Fruit fly (Drosophila melanogaster): Measurements from ENCODE around the gene CG2680.

Gene CG2680

DNA sequence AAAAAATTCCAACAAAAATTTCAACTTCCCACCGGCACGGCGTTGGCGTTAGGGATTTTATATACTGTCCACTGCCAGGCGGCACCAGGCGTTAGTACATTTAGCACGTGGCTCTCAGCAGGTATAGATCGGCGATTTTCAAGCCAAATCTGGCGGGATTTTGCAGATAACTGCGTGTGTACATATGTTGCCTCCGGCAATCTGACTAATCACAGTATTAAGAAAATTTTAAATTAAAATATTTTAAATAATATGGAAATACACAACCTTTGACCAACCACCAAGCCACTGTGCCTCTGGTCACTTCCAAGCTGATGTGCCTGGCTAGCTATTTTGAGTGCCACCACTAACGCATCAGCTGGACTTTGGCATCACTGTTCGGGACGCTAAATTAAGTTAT lies 24.9 kb upstream of the CG2680 start, which contains the start of the genes ttm50 and CG2712:
Gene ttm50 (minus strand): TSS at position 64 of the 400 bp plus-strand sequence.
Gene CG2712 (plus strand): TSS at position 343 of the 400 bp plus-strand sequence.
- no peak for TF ChIP-seq Rel (GFP tag; optimal IDR thresholded peaks at IDR 0.05)
- TF ChIP-seq Rel (tag; optimal IDR thresholded peaks at IDR 0.05): no peak
- no peak for TF ChIP-seq Dif (GFP tag; optimal IDR thresholded peaks at IDR 0.05; ENCODE audit: partially characterized antibody)
- no peak for TF ChIP-seq CG32264 (GFP tag; optimal IDR thresholded peaks at IDR 0.05)
- TF ChIP-seq woc (GFP tag; optimal IDR thresholded peaks at IDR 0.05): peak; percentile 78
- TF ChIP-seq Hr83 (GFP tag; optimal IDR thresholded peaks at IDR 0.05; ENCODE audit: poor library complexity, severe bottlenecking): no peak
- peak; percentile 46 for TF ChIP-seq sv (GFP tag; optimal IDR thresholded peaks at IDR 0.05)
- TF ChIP-seq Abd-B (GFP tag; optimal IDR thresholded peaks at IDR 0.05): no peak
- TF ChIP-seq lola (GFP tag; optimal IDR thresholded peaks at IDR 0.05): no peak
- no peak for TF ChIP-seq rgr (GFP tag; optimal IDR thresholded peaks at IDR 0.05)
- no peak for TF ChIP-seq dmrt93B (GFP tag; optimal IDR thresholded peaks at IDR 0.05)
- no peak for TF ChIP-seq fru (GFP tag; optimal IDR thresholded peaks at IDR 0.05)
- no peak for TF ChIP-seq pan (optimal IDR thresholded peaks at IDR 0.05)
- no peak for TF ChIP-seq Hr78 (GFP tag; optimal IDR thresholded peaks at IDR 0.05)
- no peak for TF ChIP-seq CrebA (GFP tag; optimal IDR thresholded peaks at IDR 0.05; ENCODE audit: borderline replicate concordance)
- no peak for TF ChIP-seq dsf (GFP tag; optimal IDR thresholded peaks at IDR 0.05; ENCODE audit: borderline replicate concordance)
- no peak for TF ChIP-seq Dfd (GFP tag; optimal IDR thresholded peaks at IDR 0.05)
- no peak for TF ChIP-seq dl (GFP tag; optimal IDR thresholded peaks at IDR 0.05; ENCODE audit: insufficient read depth in 1 of 2, partially characterized antibody in 2 of 2)
- TF ChIP-seq Sp1 (GFP tag; optimal IDR thresholded peaks at IDR 0.05): peak; percentile 65
- TF ChIP-seq tai (GFP tag; optimal IDR thresholded peaks at IDR 0.05): no peak
- TF ChIP-seq N (GFP tag; optimal IDR thresholded peaks at IDR 0.05): no peak
- no peak for TF ChIP-seq GATAd (GFP tag; optimal IDR thresholded peaks at IDR 0.05)
- no peak for TF ChIP-seq jim (GFP tag; optimal IDR thresholded peaks at IDR 0.05)
- TF ChIP-seq Myc (optimal IDR thresholded peaks at IDR 0.05): peak; percentile 99
- no peak for TF ChIP-seq h (GFP tag; optimal IDR thresholded peaks at IDR 0.05)
- TF ChIP-seq Hnf4 (GFP tag; optimal IDR thresholded peaks at IDR 0.05): no peak
- TF ChIP-seq ey (GFP tag; optimal IDR thresholded peaks at IDR 0.05): peak; percentile 17
- TF ChIP-seq sage (GFP tag; optimal IDR thresholded peaks at IDR 0.05): no peak
- peak; percentile 79 for TF ChIP-seq HLH106 (tag; optimal IDR thresholded peaks at IDR 0.05)
- TF ChIP-seq Mio (GFP tag; optimal IDR thresholded peaks at IDR 0.05): no peak
- no peak for TF ChIP-seq usp (GFP tag; optimal IDR thresholded peaks at IDR 0.05)
- TF ChIP-seq OdsH (GFP tag; optimal IDR thresholded peaks at IDR 0.05): peak; percentile 12
- TF ChIP-seq Vsx2 (GFP tag; optimal IDR thresholded peaks at IDR 0.05; ENCODE audit: partially characterized antibody): no peak
- peak; percentile 22 for TF ChIP-seq psq (GFP tag; optimal IDR thresholded peaks at IDR 0.05)
- no peak for TF ChIP-seq foxo (GFP tag; optimal IDR thresholded peaks at IDR 0.05)
- no peak for TF ChIP-seq Jra (GFP tag; optimal IDR thresholded peaks at IDR 0.05)
- TF ChIP-seq brk (GFP tag; optimal IDR thresholded peaks at IDR 0.05): no peak
- peak; percentile 65 for TF ChIP-seq CG9705 (GFP tag; optimal IDR thresholded peaks at IDR 0.05)
- no peak for TF ChIP-seq br (GFP tag; optimal IDR thresholded peaks at IDR 0.05)

DNA sequence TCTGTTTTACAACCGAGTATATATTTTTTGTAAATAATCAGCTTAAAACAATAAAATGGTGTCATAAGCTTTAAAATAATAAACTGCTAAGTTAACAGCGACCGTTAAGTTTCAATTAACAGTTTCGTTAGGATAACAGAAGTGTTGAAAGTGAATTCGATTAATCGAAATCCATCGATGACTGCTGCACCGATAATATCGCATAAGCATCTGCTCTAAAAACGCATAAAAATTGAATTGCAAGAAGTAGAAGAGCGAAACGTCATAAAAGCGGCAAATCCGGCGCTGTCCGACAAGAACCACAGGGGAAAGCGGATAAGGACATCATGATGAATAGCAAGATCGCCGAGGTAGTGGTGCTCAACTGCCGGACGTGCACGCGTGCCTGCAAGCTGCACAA lies 20.3 kb upstream of the CG2680 start, which contains the start of gene dwg:
Gene dwg (plus strand): TSS at position 193 of the 400 bp plus-strand sequence.
- no peak for TF ChIP-seq CG32264 (GFP tag; optimal IDR thresholded peaks at IDR 0.05)
- no peak for TF ChIP-seq GATAd (GFP tag; optimal IDR thresholded peaks at IDR 0.05)
- TF ChIP-seq ey (GFP tag; optimal IDR thresholded peaks at IDR 0.05): no peak
- TF ChIP-seq lola (GFP tag; optimal IDR thresholded peaks at IDR 0.05): no peak
- TF ChIP-seq Dif (GFP tag; optimal IDR thresholded peaks at IDR 0.05; ENCODE audit: partially characterized antibody): no peak
- TF ChIP-seq Hr83 (GFP tag; optimal IDR thresholded peaks at IDR 0.05; ENCODE audit: poor library complexity, severe bottlenecking): no peak
- no peak for TF ChIP-seq Hnf4 (GFP tag; optimal IDR thresholded peaks at IDR 0.05)
- no peak for TF ChIP-seq Rel (GFP tag; optimal IDR thresholded peaks at IDR 0.05)
- TF ChIP-seq Rel (tag; optimal IDR thresholded peaks at IDR 0.05): no peak
- no peak for TF ChIP-seq Vsx2 (GFP tag; optimal IDR thresholded peaks at IDR 0.05; ENCODE audit: partially characterized antibody)
- no peak for TF ChIP-seq Mio (GFP tag; optimal IDR thresholded peaks at IDR 0.05)
- TF ChIP-seq HLH106 (tag; optimal IDR thresholded peaks at IDR 0.05): no peak
- TF ChIP-seq N (GFP tag; optimal IDR thresholded peaks at IDR 0.05): no peak
- no peak for TF ChIP-seq fru (GFP tag; optimal IDR thresholded peaks at IDR 0.05)
- TF ChIP-seq dl (GFP tag; optimal IDR thresholded peaks at IDR 0.05; ENCODE audit: insufficient read depth in 1 of 2, partially characterized antibody in 2 of 2): no peak
- TF ChIP-seq br (GFP tag; optimal IDR thresholded peaks at IDR 0.05): no peak
- no peak for TF ChIP-seq foxo (GFP tag; optimal IDR thresholded peaks at IDR 0.05)
- no peak for TF ChIP-seq Myc (optimal IDR thresholded peaks at IDR 0.05)
- no peak for TF ChIP-seq Dfd (GFP tag; optimal IDR thresholded peaks at IDR 0.05)

Data from whole organism, wandering third instar larva.